Fruit fly (Drosophila melanogaster): ENCODE data around the gene CG31688.

Gene CG31688

dm6 chr2L:20416754-20417563 lies 9.0 kb upstream of the CG31688 start, which contains the start of the genes CG10949 and Arpc2 (continued):
- peak; percentile 67 for TF ChIP-seq CG15601 (tag; optimal IDR thresholded peaks at IDR 0.05)
- peak; percentile 65 for TF ChIP-seq CG2116 (GFP tag; optimal IDR thresholded peaks at IDR 0.05)
- no peak for TF ChIP-seq sens-2 (GFP tag; IDR thresholded peaks at IDR 0.05)
- TF ChIP-seq Dip3 (GFP tag; optimal IDR thresholded peaks at IDR 0.05): no peak
- TF ChIP-seq ems (GFP tag; optimal IDR thresholded peaks at IDR 0.05): no peak
- no peak for TF ChIP-seq Kr (GFP tag; optimal IDR thresholded peaks at IDR 0.05)
- peak; percentile 72 for TF ChIP-seq grau (tag; optimal IDR thresholded peaks at IDR 0.05)
- TF ChIP-seq CG16813 (GFP tag; IDR thresholded peaks at IDR 0.05; ENCODE audit: partially characterized antibody): peak; percentile 65
- peak; percentile 66 for TF ChIP-seq stwl (tag; optimal IDR thresholded peaks at IDR 0.05)
- TF ChIP-seq CG7372 (GFP tag; IDR thresholded peaks at IDR 0.05): peak; percentile 64
- TF ChIP-seq prd (optimal IDR thresholded peaks at IDR 0.05): no peak
- TF ChIP-seq prd (GFP tag; IDR thresholded peaks at IDR 0.05): peak; percentile 59; the same call in 1 of the 3 replicates
- TF ChIP-seq Sox102F (GFP tag; optimal IDR thresholded peaks at IDR 0.05): peak; percentile 61
- TF ChIP-seq Dbx (GFP tag; IDR thresholded peaks at IDR 0.05): peak; percentile 58; the same call in 2 of the 3 replicates
- peak; percentile 53 for TF ChIP-seq sug (tag; optimal IDR thresholded peaks at IDR 0.05)
- no peak for TF ChIP-seq Hmx (GFP tag; optimal IDR thresholded peaks at IDR 0.05)
- TF ChIP-seq Gug (GFP tag; IDR thresholded peaks at IDR 0.05): peak; percentile 40; the same call in 1 of the 4 replicates
- TF ChIP-seq CG34422 (GFP tag; IDR thresholded peaks at IDR 0.05): peak; percentile 73; the same call in 2 of the 3 replicates
- TF ChIP-seq emc (GFP tag; optimal IDR thresholded peaks at IDR 0.05): no peak
- no peak for TF ChIP-seq Neu2 (GFP tag; optimal IDR thresholded peaks at IDR 0.05; ENCODE audit: borderline replicate concordance)
- no peak for TF ChIP-seq CG9437 (GFP tag; optimal IDR thresholded peaks at IDR 0.05)
- no peak for TF ChIP-seq br (optimal IDR thresholded peaks at IDR 0.05)
- TF ChIP-seq ERR (GFP tag; optimal IDR thresholded peaks at IDR 0.05): no peak
- no peak for TF ChIP-seq Eip74EF (GFP tag; optimal IDR thresholded peaks at IDR 0.05)
- peak; percentile 8 for TF ChIP-seq Mad (GFP tag; optimal IDR thresholded peaks at IDR 0.05)
- TF ChIP-seq zen2 (GFP tag; IDR thresholded peaks at IDR 0.05; ENCODE audit: partially characterized antibody): 0 out of 3 replicates have a peak, but pooled peaks have one; percentile 10
- TF ChIP-seq sima (GFP tag; optimal IDR thresholded peaks at IDR 0.05): no peak
- TF ChIP-seq kni (GFP tag; optimal IDR thresholded peaks at IDR 0.05): peak; percentile 76
- TF ChIP-seq kah (GFP tag; optimal IDR thresholded peaks at IDR 0.05): no peak
- TF ChIP-seq CG14667 (GFP tag; IDR thresholded peaks at IDR 0.05): peak; percentile 33; the same call in 1 of the 2 replicates
- no peak for TF ChIP-seq tna (GFP tag; IDR thresholded peaks at IDR 0.05; ENCODE audit: partially characterized antibody)
- TF ChIP-seq CG3281 (GFP tag; optimal IDR thresholded peaks at IDR 0.05): peak; percentile 7
- TF ChIP-seq CG31365 (tag; optimal IDR thresholded peaks at IDR 0.05): no peak
- no peak for TF ChIP-seq sob (GFP tag; IDR thresholded peaks at IDR 0.05)
- peak; percentile 84 for TF ChIP-seq sd (tag; optimal IDR thresholded peaks at IDR 0.05)
- peak; percentile 47 for TF ChIP-seq Adf1 (GFP tag; IDR thresholded peaks at IDR 0.05)
- no peak for TF ChIP-seq CG32767 (GFP tag; IDR thresholded peaks at IDR 0.05)
- no peak for TF ChIP-seq H15 (GFP tag; IDR thresholded peaks at IDR 0.05)
- no peak for TF ChIP-seq CG6272 (GFP tag; IDR thresholded peaks at IDR 0.05)
- TF ChIP-seq CG5180 (GFP tag; optimal IDR thresholded peaks at IDR 0.05): no peak
- peak; percentile 29 for TF ChIP-seq CG8388 (GFP tag; optimal IDR thresholded peaks at IDR 0.05)
- TF ChIP-seq CG17612 (GFP tag; IDR thresholded peaks at IDR 0.05): no peak
- TF ChIP-seq CG2120 (GFP tag; optimal IDR thresholded peaks at IDR 0.05): peak; percentile 58
- TF ChIP-seq unpg (GFP tag; optimal IDR thresholded peaks at IDR 0.05): peak; percentile 58
- no peak for TF ChIP-seq chif (GFP tag; optimal IDR thresholded peaks at IDR 0.05)
- TF ChIP-seq dati (GFP tag; IDR thresholded peaks at IDR 0.05): no peak
- no peak for TF ChIP-seq mirr (GFP tag; optimal IDR thresholded peaks at IDR 0.05)
- TF ChIP-seq Sox100B (GFP tag; optimal IDR thresholded peaks at IDR 0.05): peak; percentile 64
- TF ChIP-seq CG11085 (GFP tag; IDR thresholded peaks at IDR 0.05): no peak; the same call in 1 of the 2 replicates
